Fruit fly (Drosophila melanogaster): ENCODE results near the gene robl22E.

Gene robl22E

dm6 chr2L:2290638-2291037, at the start of gene robl22E:
TSS of gene robl22E (minus strand) at chr2L:2290738.
- no peak for TF ChIP-seq CG8478 (optimal IDR thresholded peaks at IDR 0.05)
- no peak for TF ChIP-seq CTCF (optimal IDR thresholded peaks at IDR 0.05)

dm6 chr2L:2314165-2314564, 23.6 kb upstream of the robl22E start:
- TF ChIP-seq CG8478 (optimal IDR thresholded peaks at IDR 0.05) (no peak), CTCF (optimal IDR thresholded peaks at IDR 0.05) (no peak)

dm6 chr2L:2311449-2311848, 20.9 kb upstream of the robl22E start, which contains the start of gene eys:
TSS of gene eys (plus strand) at chr2L:2311680.
- TF ChIP-seq CTCF (optimal IDR thresholded peaks at IDR 0.05) (no peak), CG8478 (optimal IDR thresholded peaks at IDR 0.05) (no peak)

dm6 chr2L:2307648-2308047, 17.1 kb upstream of the robl22E start, which contains the start of gene CG16995:
TSS of gene CG16995 (plus strand) at chr2L:2307948.
- TF ChIP-seq CG8478 (optimal IDR thresholded peaks at IDR 0.05): no peak
- TF ChIP-seq CTCF (optimal IDR thresholded peaks at IDR 0.05): no peak

- TF ChIP-seq CTCF (optimal IDR thresholded peaks at IDR 0.05) (no peak), CG8478 (optimal IDR thresholded peaks at IDR 0.05) (no peak)
Observed at dm6 chr2L:2299803-2300202, 9.3 kb upstream of the robl22E start, which contains the start of gene CG31949. TSS of gene CG31949 (plus strand) at chr2L:2300103.

- TF ChIP-seq CG8478 (optimal IDR thresholded peaks at IDR 0.05): no peak
- TF ChIP-seq CTCF (optimal IDR thresholded peaks at IDR 0.05): no peak
Observed at dm6 chr2L:2289316-2289715, 1.2 kb downstream of the robl22E start, which contains the start of gene CG17237. TSS of gene CG17237 (minus strand) at chr2L:2289416.

DNA sequence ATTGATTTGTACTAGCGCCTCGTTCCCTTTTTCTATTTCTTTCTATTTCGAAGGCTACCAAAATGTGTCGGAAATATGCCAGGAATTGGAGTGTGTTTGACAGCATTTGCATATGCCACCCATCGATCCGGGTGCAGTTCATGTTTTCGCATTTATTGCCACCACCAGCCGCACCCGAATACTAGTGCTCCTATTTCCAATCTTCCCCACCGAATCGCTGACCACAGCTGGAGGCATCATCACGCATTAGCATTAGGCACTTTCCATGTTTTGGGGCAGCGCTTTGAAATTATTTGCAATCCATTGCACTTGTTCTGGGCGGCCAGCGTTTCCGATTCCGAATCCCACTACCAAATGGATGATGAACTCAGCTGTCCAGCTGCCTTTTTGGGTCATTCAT, 2.7 kb downstream of the robl22E start, which contains the start of gene CG42658:
CG42658 (minus strand) TSS at position 101 of the 400 bp plus-strand sequence.
- TF ChIP-seq CG8478 (optimal IDR thresholded peaks at IDR 0.05) (no peak), CTCF (optimal IDR thresholded peaks at IDR 0.05) (no peak)

DNA sequence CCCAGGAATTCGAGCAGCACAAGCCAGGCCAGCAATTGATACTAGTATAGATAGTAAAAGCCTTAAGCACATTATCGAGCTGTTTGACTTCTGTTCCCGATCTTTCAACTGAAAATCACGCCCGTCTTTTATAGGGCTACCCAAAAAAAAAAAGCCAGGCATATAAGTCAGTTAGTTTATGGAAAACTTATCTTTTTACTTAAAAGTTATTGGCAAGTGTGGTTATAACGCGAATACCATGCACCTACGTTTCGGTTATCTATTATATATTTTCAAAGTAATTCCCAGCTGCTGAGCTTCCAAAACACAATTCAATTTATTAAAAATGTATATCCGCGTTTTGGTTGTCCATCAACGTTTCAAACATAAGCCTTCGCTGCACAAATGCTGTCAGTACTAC, 3.8 kb downstream of the robl22E start, which contains the start of gene CG31681:
CG31681 (minus strand) TSS at position 101 of the 400 bp plus-strand sequence.
- TF ChIP-seq CTCF (optimal IDR thresholded peaks at IDR 0.05) (no peak), CG8478 (optimal IDR thresholded peaks at IDR 0.05) (no peak)

DNA sequence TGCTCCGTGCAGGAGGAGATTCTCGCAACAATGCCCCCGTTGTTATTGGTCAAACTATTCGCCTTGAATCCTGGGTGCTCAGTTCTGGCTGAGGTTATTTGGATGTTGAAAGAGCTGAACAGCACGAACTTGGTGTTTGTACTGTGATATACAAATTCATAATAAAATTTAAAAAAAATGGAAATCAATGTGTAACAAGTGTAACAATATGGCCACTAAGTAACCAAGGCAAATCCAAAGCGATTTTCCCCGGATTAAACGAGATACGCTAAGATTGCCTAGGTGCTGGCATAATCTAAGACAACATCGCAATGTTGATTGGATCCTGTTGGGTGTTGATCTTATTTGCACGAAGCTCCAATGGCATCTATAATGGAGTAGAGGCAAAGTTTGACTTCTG, 5.7 kb downstream of the robl22E start, which contains the start of gene CG4271:
CG4271 (plus strand) TSS at position 301 of the 400 bp plus-strand sequence.
- no peak for TF ChIP-seq CG8478 (optimal IDR thresholded peaks at IDR 0.05)
- TF ChIP-seq CTCF (optimal IDR thresholded peaks at IDR 0.05): no peak

- no peak for TF ChIP-seq CTCF (optimal IDR thresholded peaks at IDR 0.05)
- no peak for TF ChIP-seq CG8478 (optimal IDR thresholded peaks at IDR 0.05)
Observed at dm6 chr2L:2269040-2269439, 21.5 kb downstream of the robl22E start, which contains the start of gene CG17242. TSS of gene CG17242 (minus strand) at chr2L:2269140.

DNA sequence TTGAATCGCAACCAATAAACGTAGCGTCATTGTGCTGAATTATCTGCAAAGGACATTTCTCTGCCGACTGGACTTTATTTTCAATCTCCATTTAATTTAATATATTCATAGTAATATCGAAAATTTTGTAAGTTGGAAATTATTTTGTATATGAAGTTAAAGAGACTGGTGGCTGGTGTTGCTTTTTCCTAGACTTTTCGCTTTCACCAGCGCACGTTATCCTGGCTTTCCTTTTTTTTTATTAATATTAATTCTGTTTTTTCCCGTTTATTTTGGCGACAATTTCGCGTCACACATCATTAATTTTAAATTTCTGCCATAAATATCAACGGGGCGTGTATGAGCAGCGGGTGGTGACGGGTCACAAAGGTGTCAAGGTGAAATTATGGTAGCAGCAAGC, 25.3 kb downstream of the robl22E start, which contains the start of gene CG34049:
CG34049 (minus strand) TSS at position 101 of the 400 bp plus-strand sequence.
- no peak for TF ChIP-seq CG8478 (optimal IDR thresholded peaks at IDR 0.05)
- no peak for TF ChIP-seq CTCF (optimal IDR thresholded peaks at IDR 0.05)

dm6 chr2L:2263142-2263541, 27.4 kb downstream of the robl22E start, which contains the start of gene CG4270:
TSS of gene CG4270 (plus strand) at chr2L:2263442.
- TF ChIP-seq CTCF (optimal IDR thresholded peaks at IDR 0.05): no peak
- no peak for TF ChIP-seq CG8478 (optimal IDR thresholded peaks at IDR 0.05)

DNA sequence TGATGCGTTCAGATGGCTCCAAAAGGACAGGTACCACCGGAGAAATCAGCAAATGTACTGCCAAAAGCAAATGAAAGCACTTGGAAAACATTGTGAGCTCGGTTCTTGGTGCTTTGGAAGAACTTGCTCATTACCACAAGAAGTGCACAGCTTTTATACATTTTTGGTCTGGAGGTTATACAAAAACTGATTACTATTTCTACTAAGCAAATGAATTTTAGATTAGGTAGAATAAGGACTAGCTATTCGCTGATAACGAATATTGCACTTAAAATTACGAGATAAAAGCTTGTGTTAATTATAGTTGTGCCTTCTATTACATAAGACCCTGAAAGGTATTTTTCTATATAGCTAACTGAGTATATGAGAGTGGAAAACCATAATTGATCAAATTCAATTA, 35.6 kb downstream of the robl22E start, which contains the start of gene Send1:
Send1 (minus strand) TSS at position 101 of the 400 bp plus-strand sequence.
- TF ChIP-seq CG8478 (optimal IDR thresholded peaks at IDR 0.05) (no peak), CTCF (optimal IDR thresholded peaks at IDR 0.05) (no peak)

dm6 chr2L:2252745-2253144, 37.8 kb downstream of the robl22E start, which contains the start of gene CG17234:
TSS of gene CG17234 (plus strand) at chr2L:2253045.
- TF ChIP-seq CTCF (optimal IDR thresholded peaks at IDR 0.05) (no peak), CG8478 (optimal IDR thresholded peaks at IDR 0.05) (no peak)

dm6 chr2L:2252241-2252640, 38.3 kb downstream of the robl22E start, which contains the start of gene CG17239:
TSS of gene CG17239 (minus strand) at chr2L:2252341.
- TF ChIP-seq CG8478 (optimal IDR thresholded peaks at IDR 0.05) (no peak), CTCF (optimal IDR thresholded peaks at IDR 0.05) (no peak)

DNA sequence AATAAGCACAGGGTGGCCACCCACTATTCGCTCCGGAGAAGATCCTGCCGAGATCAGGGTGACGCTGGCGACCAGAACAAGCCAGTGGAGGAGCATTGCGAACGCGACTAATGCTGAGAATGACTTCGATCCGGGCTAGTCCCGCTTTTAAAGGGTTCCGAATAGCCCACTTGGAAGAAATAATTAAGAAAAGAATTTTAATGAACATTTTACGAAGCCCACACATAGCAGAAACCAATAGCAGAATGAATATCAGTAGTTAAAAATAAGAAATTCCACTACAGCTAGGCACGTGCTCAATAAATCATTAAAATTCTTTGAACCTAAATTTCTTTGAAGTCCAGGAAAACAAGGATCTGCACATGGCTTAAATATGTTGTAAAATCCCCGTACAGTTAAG, 39.4 kb downstream of the robl22E start, which contains the start of gene Ser12:
Ser12 (minus strand) TSS at position 101 of the 400 bp plus-strand sequence.
- no peak for TF ChIP-seq CG8478 (optimal IDR thresholded peaks at IDR 0.05)
- TF ChIP-seq CTCF (optimal IDR thresholded peaks at IDR 0.05): no peak

Measured in S2 (cell line).